Worm (Caenorhabditis elegans): ENCODE measurements around the gene F18E2.15.

ce11 chrV:12754839-12755238 lies 6.0 kb downstream of the F18E2.15 start, which contains the start of gene gpa-13:
- TF ChIP-seq nhr-77 (tag; optimal IDR thresholded peaks at IDR 0.05) (no peak), F37D6.2 (tag; optimal IDR thresholded peaks at IDR 0.05) (no peak), Y48G9A.11 (GFP tag; IDR thresholded peaks at IDR 0.05) (no peak), nhr-28 (tag; optimal IDR thresholded peaks at IDR 0.05) (no peak), nhr-25 (tag; optimal IDR thresholded peaks at IDR 0.05; ENCODE audit: borderline replicate concordance, insufficient read depth) (no peak), hlh-30 (tag; optimal IDR thresholded peaks at IDR 0.05; ENCODE audit: insufficient read depth) (no peak), aha-1 (tag) (no peak), php-3 (GFP tag; IDR thresholded peaks at IDR 0.05) (no peak), lsy-2 (tag; optimal IDR thresholded peaks at IDR 0.05) (no peak)
